Fruit fly (Drosophila melanogaster): Measurements from ENCODE around the gene loqs.

Gene loqs

DNA sequence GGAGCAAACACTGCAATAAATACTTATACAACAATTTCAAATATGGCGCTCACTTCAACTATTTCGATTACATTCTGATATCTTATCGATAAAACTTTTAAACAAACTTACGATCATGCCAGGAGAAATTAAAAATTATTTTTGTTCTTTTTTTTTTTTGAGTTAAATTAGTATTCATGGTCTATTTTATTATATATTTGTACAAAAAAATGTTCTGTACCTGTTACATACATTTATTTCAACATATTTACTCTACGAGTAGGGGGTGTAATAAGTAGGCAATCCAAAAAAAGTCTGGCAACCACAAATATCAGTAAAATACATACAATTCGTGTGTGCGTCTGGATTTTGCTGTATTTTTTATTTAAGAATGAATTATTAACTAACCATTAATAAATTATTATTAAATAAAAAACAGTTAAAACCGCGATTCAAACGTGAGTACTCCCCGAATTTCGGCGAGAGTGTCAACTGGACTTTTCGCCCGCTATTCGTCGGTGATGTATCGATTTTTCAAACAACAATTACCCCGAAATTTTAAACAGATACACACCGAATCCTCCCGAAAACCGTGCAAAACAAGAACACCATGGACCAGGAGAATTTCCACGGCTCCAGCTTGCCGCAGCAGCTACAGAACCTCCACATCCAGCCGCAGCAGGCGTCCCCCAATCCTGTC, at the start of gene loqs:
Gene loqs (plus strand): TSS at position 302 of the 679 bp plus-strand sequence.
- TF ChIP-seq EcR (GFP tag; optimal IDR thresholded peaks at IDR 0.05) (no peak), CG8478 (optimal IDR thresholded peaks at IDR 0.05) (no peak), pan (optimal IDR thresholded peaks at IDR 0.05) (no peak), psq (optimal IDR thresholded peaks at IDR 0.05) (no peak), usp (GFP tag; optimal IDR thresholded peaks at IDR 0.05) (no peak), Dll (optimal IDR thresholded peaks at IDR 0.05) (no peak)

- TF ChIP-seq pan (optimal IDR thresholded peaks at IDR 0.05) (no peak), psq (optimal IDR thresholded peaks at IDR 0.05) (no peak), Dll (optimal IDR thresholded peaks at IDR 0.05) (no peak), EcR (GFP tag; optimal IDR thresholded peaks at IDR 0.05) (no peak), usp (GFP tag; optimal IDR thresholded peaks at IDR 0.05) (no peak), CG8478 (optimal IDR thresholded peaks at IDR 0.05) (no peak)
These were observed 49.7 kb upstream of the loqs start for dm6 chr2L:13332736-13333135.

DNA sequence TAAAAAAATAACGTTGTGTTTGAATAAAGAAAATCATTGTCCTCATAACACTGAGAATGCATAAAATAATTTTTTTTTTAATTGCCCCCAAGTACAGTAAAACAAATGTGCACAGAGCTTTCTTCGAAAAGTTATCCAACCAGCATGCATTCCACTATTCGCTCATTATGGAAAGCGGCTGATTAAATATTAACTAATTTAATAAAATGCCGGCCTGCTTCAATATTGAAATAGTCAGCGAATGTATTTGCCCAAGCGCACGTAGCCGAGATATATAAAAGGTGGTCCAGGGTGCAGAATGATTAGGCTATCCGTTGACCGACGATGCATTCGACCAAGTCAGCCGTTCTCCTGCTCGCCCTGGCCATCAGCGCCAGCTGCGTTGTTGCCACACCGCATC, 35.0 kb upstream of the loqs start, which contains the start of gene CG16826:
Gene CG16826 (plus strand): TSS at position 301 of the 400 bp plus-strand sequence.
- no peak for TF ChIP-seq pan (optimal IDR thresholded peaks at IDR 0.05)
- TF ChIP-seq CG8478 (optimal IDR thresholded peaks at IDR 0.05) = no peak
- TF ChIP-seq psq (optimal IDR thresholded peaks at IDR 0.05) = no peak
- no peak for TF ChIP-seq usp (GFP tag; optimal IDR thresholded peaks at IDR 0.05)
- no peak for TF ChIP-seq Dll (optimal IDR thresholded peaks at IDR 0.05)
- TF ChIP-seq EcR (GFP tag; optimal IDR thresholded peaks at IDR 0.05) = no peak

DNA sequence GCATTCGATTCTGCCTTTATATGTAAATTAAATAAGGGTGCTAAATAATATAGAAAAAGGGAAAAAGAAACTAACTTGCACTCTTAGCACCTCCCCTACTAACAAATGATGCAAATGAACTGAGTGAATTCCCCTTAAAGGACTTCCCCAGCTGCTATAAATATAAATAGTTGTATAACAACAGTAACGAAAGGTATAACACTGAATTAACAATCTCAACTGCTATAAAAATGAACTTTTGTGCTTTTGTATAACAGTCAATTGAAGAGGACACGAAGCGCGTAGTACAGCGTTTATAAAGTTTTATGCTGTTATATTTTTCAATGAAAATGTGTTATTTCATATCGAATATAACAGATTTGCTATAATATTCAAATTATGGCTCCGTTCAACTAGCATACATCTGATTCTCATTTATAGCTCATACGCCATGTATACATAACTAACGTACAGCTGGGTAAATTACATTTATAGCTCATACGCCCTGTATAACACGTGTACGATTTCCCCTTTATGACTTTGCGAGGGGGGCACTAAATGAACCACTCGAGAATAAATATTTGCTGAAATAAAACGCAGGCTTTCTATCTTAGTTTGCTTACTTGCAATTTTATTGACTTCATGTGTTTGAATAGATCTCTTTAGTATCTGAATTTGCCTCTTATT, 33.1 kb upstream of the loqs start:
- TF ChIP-seq CG8478 (optimal IDR thresholded peaks at IDR 0.05) (no peak), EcR (GFP tag; optimal IDR thresholded peaks at IDR 0.05) (no peak), Dll (optimal IDR thresholded peaks at IDR 0.05) (no peak), psq (optimal IDR thresholded peaks at IDR 0.05) (no peak), usp (GFP tag; optimal IDR thresholded peaks at IDR 0.05) (no peak), pan (optimal IDR thresholded peaks at IDR 0.05) (no peak)

DNA sequence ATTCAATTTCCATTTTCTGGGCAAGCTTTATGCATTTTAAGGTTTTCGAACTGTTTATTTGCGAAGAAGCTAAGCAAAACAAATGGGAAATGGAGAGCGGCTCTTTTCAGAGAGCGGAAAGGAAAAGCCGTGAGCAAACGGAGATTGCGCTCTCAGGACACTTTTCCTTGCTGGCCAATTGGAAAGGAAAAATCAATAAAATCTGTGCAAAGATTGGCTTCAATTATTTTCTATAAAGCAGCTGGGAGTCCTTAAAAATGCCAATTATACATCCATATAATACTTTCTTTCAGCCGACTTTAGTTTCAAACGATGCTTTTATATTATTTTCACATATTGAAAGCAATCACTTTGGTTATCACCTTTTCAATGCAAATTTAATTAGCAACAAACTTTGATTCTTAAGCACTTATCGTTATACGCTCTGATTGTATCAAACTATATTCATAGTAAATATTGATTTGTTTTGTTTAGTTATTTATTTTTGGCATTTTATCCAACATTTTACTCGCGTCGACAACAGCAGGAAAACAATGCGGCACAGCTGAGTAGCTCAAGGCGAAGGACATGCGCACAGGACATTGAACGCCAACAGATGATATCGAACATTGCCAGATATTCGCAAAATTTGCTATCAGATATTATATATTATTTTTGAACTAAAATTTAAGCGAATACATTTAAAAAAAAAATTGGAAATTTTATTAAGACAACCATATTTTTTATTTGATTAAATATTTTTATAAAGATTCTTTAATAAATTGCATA, 27.7 kb upstream of the loqs start, which contains the start of gene CG9395:
Gene CG9395 (minus strand): TSS at position 494 of the 768 bp plus-strand sequence.
- TF ChIP-seq pan (optimal IDR thresholded peaks at IDR 0.05) = no peak
- TF ChIP-seq psq (optimal IDR thresholded peaks at IDR 0.05) = no peak
- TF ChIP-seq usp (GFP tag; optimal IDR thresholded peaks at IDR 0.05) = no peak
- no peak for TF ChIP-seq Dll (optimal IDR thresholded peaks at IDR 0.05)
- TF ChIP-seq EcR (GFP tag; optimal IDR thresholded peaks at IDR 0.05) = no peak

DNA sequence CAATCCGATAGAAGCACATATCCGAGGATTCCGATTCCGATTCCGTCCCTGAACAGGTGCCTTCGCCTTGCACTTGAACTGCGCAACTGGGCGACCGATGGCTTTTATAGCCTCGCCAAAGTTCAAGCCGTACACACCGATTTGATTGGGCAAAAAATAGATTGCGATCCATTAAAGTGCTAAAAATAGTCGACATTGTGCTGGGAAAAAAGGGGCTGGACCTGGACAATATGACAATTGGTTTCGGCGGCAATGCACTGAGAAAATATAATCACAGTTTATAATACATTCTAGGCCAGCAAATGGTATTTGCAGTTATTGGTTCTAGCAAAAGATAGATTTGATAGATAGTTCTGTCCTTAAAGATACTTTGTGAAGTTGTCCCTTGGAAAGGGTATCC, 21.0 kb upstream of the loqs start, which contains the start of gene CG9377:
Gene CG9377 (minus strand): TSS at position 101 of the 400 bp plus-strand sequence.
- TF ChIP-seq usp (GFP tag; optimal IDR thresholded peaks at IDR 0.05) (no peak), EcR (GFP tag; optimal IDR thresholded peaks at IDR 0.05) (no peak), CG8478 (optimal IDR thresholded peaks at IDR 0.05) (no peak), psq (optimal IDR thresholded peaks at IDR 0.05) (no peak), pan (optimal IDR thresholded peaks at IDR 0.05) (no peak), Dll (optimal IDR thresholded peaks at IDR 0.05) (no peak)

DNA sequence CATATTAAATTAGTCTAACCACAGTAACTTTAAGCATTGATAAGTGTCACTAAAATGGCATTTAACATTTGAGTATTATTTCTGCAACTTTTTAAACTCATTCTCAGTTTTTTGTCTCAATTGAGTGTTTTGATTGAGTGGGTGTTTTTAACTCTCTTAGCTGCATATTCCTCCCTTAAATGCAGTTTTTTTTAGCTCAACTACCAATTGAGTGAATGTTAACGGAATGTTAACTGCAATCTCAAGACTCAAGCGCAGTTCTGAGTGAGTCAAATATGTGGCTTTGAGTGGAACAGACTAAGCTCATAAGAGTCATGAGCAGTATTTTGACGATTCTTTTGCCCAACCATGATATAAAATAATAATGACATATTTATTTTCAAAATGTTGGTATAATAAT, 19.5 kb upstream of the loqs start:
- TF ChIP-seq CG8478 (optimal IDR thresholded peaks at IDR 0.05) (no peak), Dll (optimal IDR thresholded peaks at IDR 0.05) (no peak), pan (optimal IDR thresholded peaks at IDR 0.05) (no peak), psq (optimal IDR thresholded peaks at IDR 0.05) (no peak), EcR (GFP tag; optimal IDR thresholded peaks at IDR 0.05) (no peak), usp (GFP tag; optimal IDR thresholded peaks at IDR 0.05) (no peak)

dm6 chr2L:13366109-13366747, 16.2 kb upstream of the loqs start, which contains the start of the genes Nnp-1 and Grx3:
Gene Nnp-1, minus strand, starts transcription at chr2L:13366189.
Gene Grx3, plus strand, starts transcription at chr2L:13366447.
- TF ChIP-seq EcR (GFP tag; optimal IDR thresholded peaks at IDR 0.05) (no peak), pan (optimal IDR thresholded peaks at IDR 0.05) (no peak), CG8478 (optimal IDR thresholded peaks at IDR 0.05) (no peak), psq (optimal IDR thresholded peaks at IDR 0.05) (no peak), usp (GFP tag; optimal IDR thresholded peaks at IDR 0.05) (no peak), Dll (optimal IDR thresholded peaks at IDR 0.05) (no peak)

DNA sequence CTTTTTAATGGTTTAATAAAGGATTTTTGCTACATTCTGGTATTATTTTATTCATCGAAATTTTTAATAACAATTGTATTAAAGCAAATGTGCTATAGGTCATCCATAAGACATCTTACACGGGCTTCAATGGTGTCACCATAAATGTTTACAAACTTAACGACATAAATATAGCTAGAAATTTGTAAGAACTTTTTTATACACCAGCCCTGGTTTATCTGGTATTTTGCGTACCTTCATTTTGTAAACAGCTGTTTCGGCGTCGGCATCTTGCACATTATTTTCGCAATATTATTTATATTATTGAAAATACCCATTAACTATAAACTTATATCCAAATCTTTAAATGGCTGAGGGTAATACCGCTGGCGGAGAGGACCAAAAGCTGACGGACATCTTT, 15.1 kb upstream of the loqs start, which contains the start of gene Tap42:
Gene Tap42 (plus strand): TSS at position 240 of the 400 bp plus-strand sequence.
- no peak for TF ChIP-seq usp (GFP tag; optimal IDR thresholded peaks at IDR 0.05)
- no peak for TF ChIP-seq EcR (GFP tag; optimal IDR thresholded peaks at IDR 0.05)
- TF ChIP-seq Dll (optimal IDR thresholded peaks at IDR 0.05) = no peak

DNA sequence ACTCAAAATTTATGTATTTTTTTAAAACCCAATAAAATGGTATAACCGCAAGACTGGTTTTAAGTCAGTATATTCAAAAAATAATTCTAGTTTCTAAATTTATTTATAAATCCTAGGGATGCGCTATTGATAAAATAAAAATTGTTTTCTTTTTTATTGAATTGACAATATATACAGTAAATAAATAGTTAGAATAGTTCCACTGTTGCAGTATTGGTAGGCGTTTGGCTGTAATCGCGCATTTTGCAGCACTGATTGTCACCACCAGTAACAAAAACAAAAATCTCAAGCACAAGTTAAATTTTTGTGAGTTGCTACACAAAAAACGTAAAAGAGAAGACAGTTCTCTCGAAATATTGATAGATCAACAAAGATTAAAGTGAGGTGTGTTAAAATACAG, 13.5 kb upstream of the loqs start, which contains the start of gene CG31855:
Gene CG31855 (plus strand): TSS at position 265 of the 400 bp plus-strand sequence.
- TF ChIP-seq usp (GFP tag; optimal IDR thresholded peaks at IDR 0.05) (no peak), Dll (optimal IDR thresholded peaks at IDR 0.05) (no peak), CG8478 (optimal IDR thresholded peaks at IDR 0.05) (no peak), pan (optimal IDR thresholded peaks at IDR 0.05) (no peak), psq (optimal IDR thresholded peaks at IDR 0.05) (no peak), EcR (GFP tag; optimal IDR thresholded peaks at IDR 0.05) (no peak)

- TF ChIP-seq usp (GFP tag; optimal IDR thresholded peaks at IDR 0.05) = no peak
- TF ChIP-seq psq (optimal IDR thresholded peaks at IDR 0.05) = no peak
- no peak for TF ChIP-seq EcR (GFP tag; optimal IDR thresholded peaks at IDR 0.05)
- TF ChIP-seq pan (optimal IDR thresholded peaks at IDR 0.05) = no peak
- no peak for TF ChIP-seq CG8478 (optimal IDR thresholded peaks at IDR 0.05)
- no peak for TF ChIP-seq Dll (optimal IDR thresholded peaks at IDR 0.05)
These were observed 11.7 kb upstream of the loqs start, which contains the start of gene ND-B22 for dm6 chr2L:13370762-13371161. Gene ND-B22, minus strand, starts transcription at chr2L:13371110.

Measured in whole organism.